Worm (Caenorhabditis elegans): ENCODE measurements around the gene K06A1.2.

ce11 chrII:6470985-6471384 is 27.2 kb downstream of the K06A1.2 start, which contains the start of gene dgk-5:
- no peak for TF ChIP-seq ztf-11 (tag; optimal IDR thresholded peaks at IDR 0.05)
- no peak for TF ChIP-seq nhr-25 (tag; optimal IDR thresholded peaks at IDR 0.05)
- no peak for TF ChIP-seq lin-39 (tag; optimal IDR thresholded peaks at IDR 0.05)
- TF ChIP-seq nhr-76 (tag; optimal IDR thresholded peaks at IDR 0.05): no peak
- no peak for TF ChIP-seq nhr-11 (tag; optimal IDR thresholded peaks at IDR 0.05)
- no peak for TF ChIP-seq pha-4 (tag; optimal IDR thresholded peaks at IDR 0.05)
- no peak for TF ChIP-seq aly-2 (tag; optimal IDR thresholded peaks at IDR 0.05)
- TF ChIP-seq ceh-82 (tag; optimal IDR thresholded peaks at IDR 0.05): no peak
- no peak for TF ChIP-seq lin-15B (tag; optimal IDR thresholded peaks at IDR 0.05)
- TF ChIP-seq nfya-1 (tag; optimal IDR thresholded peaks at IDR 0.05; ENCODE audit: insufficient read depth): no peak
- no peak for TF ChIP-seq sea-2 (GFP tag; optimal IDR thresholded peaks at IDR 0.05)
- TF ChIP-seq skn-1 (tag; optimal IDR thresholded peaks at IDR 0.05): no peak
- no peak for TF ChIP-seq ZK546.5 (tag; optimal IDR thresholded peaks at IDR 0.05)
